Worm (Caenorhabditis elegans): ENCODE results near the gene ZK154.5.

DNA sequence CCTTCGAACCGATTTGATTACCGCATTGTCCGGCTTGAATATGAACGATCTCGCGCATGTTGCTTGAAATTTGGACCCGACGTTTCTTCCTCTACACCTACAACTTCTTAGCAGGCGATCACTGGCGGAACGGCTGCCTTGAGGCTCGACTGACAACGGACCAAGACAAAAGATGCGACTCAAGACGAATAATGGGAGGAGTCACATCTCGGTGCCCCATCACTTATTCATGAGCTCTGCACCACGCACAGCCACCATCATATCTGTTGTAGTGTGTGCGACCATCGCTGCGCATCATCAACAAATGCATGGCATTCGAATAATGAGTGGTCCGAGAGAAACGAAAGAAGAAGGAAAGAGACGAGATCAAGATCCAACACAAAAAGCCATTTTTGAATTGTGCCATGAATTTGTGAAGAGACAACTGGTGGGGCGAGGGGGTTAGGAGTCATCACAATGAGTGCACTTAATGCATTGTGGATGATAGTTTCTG is 11.2 kb downstream of the ZK154.5 start, which contains the start of gene mec-7:
- TF ChIP-seq lsy-2 (tag; optimal IDR thresholded peaks at IDR 0.05) (no peak), flh-1 (GFP tag; optimal IDR thresholded peaks at IDR 0.05) (no peak), snpc-4 (tag; optimal IDR thresholded peaks at IDR 0.05) (no peak), nhr-76 (tag; optimal IDR thresholded peaks at IDR 0.05) (no peak), lin-13 (tag; optimal IDR thresholded peaks at IDR 0.05) (no peak), ces-1 (GFP tag; optimal IDR thresholded peaks at IDR 0.05) (no peak), ztf-11 (tag; optimal IDR thresholded peaks at IDR 0.05) (no peak), unc-39 (tag; optimal IDR thresholded peaks at IDR 0.05) (no peak), bed-3 (GFP tag; optimal IDR thresholded peaks at IDR 0.05) (no peak), pha-4 (tag; optimal IDR thresholded peaks at IDR 0.05) (no peak), nhr-237 (tag; optimal IDR thresholded peaks at IDR 0.05) (no peak), M03D4.4 (tag; optimal IDR thresholded peaks at IDR 0.05) (no peak), elt-3 (tag; optimal IDR thresholded peaks at IDR 0.05) (no peak), nhr-12 (tag; optimal IDR thresholded peaks at IDR 0.05) (no peak)
